Fruit fly (Drosophila melanogaster) whole organism, embryonic: Measurements from ENCODE around the gene CalpB.
A peak's percentile ranks its signal among the peaks of the same experiment; 100 is the strongest.

ENCODE experiments used
- ATbp ChIP-seq: fragments of 200-800 bp; sonication (Bioruptor generic); optimal IDR thresholded peaks from 2 replicates; lab custom pipeline; 2017; ENCODE audit warnings: missing biosample characterization, mild to moderate bottlenecking, missing genetic modification characterization, missing genetic modification reagents
- Adf1 ChIP-seq: fragments of 200-800 bp; sonication (Bioruptor generic); IDR thresholded peaks from 2 replicates; pipeline ENCODE4 v1.3.6; 2022; ENCODE audit warnings: missing biosample characterization, missing genetic modification characterization
- CG11504 ChIP-seq: fragments of 200-800 bp; sonication (Bioruptor generic); optimal IDR thresholded peaks from 3 replicates; lab custom pipeline; 2019; ENCODE audit warnings: missing biosample characterization, mild to moderate bottlenecking, missing genetic modification characterization, moderate library complexity
- CG11723 ChIP-seq: fragments of 200-800 bp; sonication (Bioruptor generic); optimal IDR thresholded peaks from 2 replicates; lab custom pipeline; 2017; ENCODE audit warnings: missing biosample characterization, mild to moderate bottlenecking, missing genetic modification characterization
- CG12299 ChIP-seq: fragments of 200-800 bp; sonication (Bioruptor generic); optimal IDR thresholded peaks from 2 replicates; lab custom pipeline; 2018; ENCODE audit warnings: missing biosample characterization, mild to moderate bottlenecking, missing genetic modification characterization
- CG13775 ChIP-seq: fragments of 200-800 bp; sonication (Bioruptor generic); optimal IDR thresholded peaks from 3 replicates; lab custom pipeline; 2017; ENCODE audit warnings: missing biosample characterization, mild to moderate bottlenecking, missing genetic modification characterization
- CG17186 ChIP-seq: fragments of 200-800 bp; sonication (Bioruptor generic); optimal IDR thresholded peaks from 3 replicates; lab custom pipeline; 2017; ENCODE audit warnings: missing biosample characterization, missing genetic modification reagents, missing genetic modification characterization
- CG17385 ChIP-seq: fragments of 200-800 bp; sonication (Bioruptor generic); optimal IDR thresholded peaks from 3 replicates; lab custom pipeline; 2018; ENCODE audit warnings: missing biosample characterization, mild to moderate bottlenecking, missing genetic modification characterization
- CG2889 ChIP-seq: fragments of 200-800 bp; sonication (Bioruptor generic); IDR thresholded peaks from 3 replicates; pipeline ENCODE4 v1.3.6; 2022; ENCODE audit warnings: missing biosample characterization, missing genetic modification characterization
- CG34376 ChIP-seq: fragments of 200-800 bp; sonication (Bioruptor generic); optimal IDR thresholded peaks from 2 replicates; lab custom pipeline; 2018; ENCODE audit warnings: missing biosample characterization, mild to moderate bottlenecking, missing genetic modification characterization
- CG4360 ChIP-seq: fragments of 200-800 bp; sonication (Bioruptor generic); IDR thresholded peaks from 2 replicates; pipeline ENCODE4 v1.3.6; 2022; ENCODE audit warnings: missing biosample characterization, missing genetic modification characterization
- CG43689 ChIP-seq: fragments of 200-800 bp; sonication (Bioruptor generic); IDR thresholded peaks from 2 replicates; pipeline ENCODE4 v1.3.6; 2022; ENCODE audit warnings: missing biosample characterization, missing genetic modification characterization
- CG4404 ChIP-seq: fragments of 200-800 bp; sonication (Bioruptor generic); IDR thresholded peaks from 2 replicates; pipeline ENCODE4 v1.3.6; 2022; ENCODE audit warnings: missing biosample characterization, missing genetic modification characterization
- CG6791 ChIP-seq: fragments of 200-800 bp; sonication (Bioruptor generic); IDR thresholded peaks from 3 replicates; pipeline ENCODE4 v1.3.6; 2022; ENCODE audit warnings: missing biosample characterization, missing genetic modification characterization; ENCODE audit not compliant: partially characterized antibody
- CG7556 ChIP-seq: fragments of 200-800 bp; sonication (Bioruptor generic); optimal IDR thresholded peaks from 2 replicates; lab custom pipeline; 2017; ENCODE audit warnings: missing biosample characterization, mild to moderate bottlenecking, missing genetic modification characterization
- CG8359 ChIP-seq: fragments of 200-800 bp; sonication (Bioruptor generic); optimal IDR thresholded peaks from 2 replicates; lab custom pipeline; 2017; ENCODE audit warnings: missing biosample characterization, mild to moderate bottlenecking, missing genetic modification characterization, borderline replicate concordance
- CG9609 ChIP-seq: fragments of 200-800 bp; sonication (Bioruptor generic); optimal IDR thresholded peaks from 3 replicates; lab custom pipeline; 2016; ENCODE audit warnings: missing biosample characterization, missing genetic modification characterization
- CkIIα-i1 ChIP-seq: fragments of 200-800 bp; sonication (Bioruptor generic); IDR thresholded peaks from 2 replicates; pipeline ENCODE4 v1.3.6; 2022; ENCODE audit warnings: missing biosample characterization, missing genetic modification characterization
- D19B ChIP-seq: fragments of 200-800 bp; sonication (Bioruptor generic); optimal IDR thresholded peaks from 2 replicates; lab custom pipeline; 2017; ENCODE audit warnings: missing biosample characterization, mild to moderate bottlenecking, missing genetic modification characterization
- Deaf1 ChIP-seq: fragments of 200-800 bp; optimal IDR thresholded peaks from 3 replicates; lab custom pipeline; 2019; ENCODE audit warnings: missing biosample characterization, mild to moderate bottlenecking, missing genetic modification characterization, moderate library complexity
- Doc3 ChIP-seq: fragments of 200-800 bp; sonication (Bioruptor generic); IDR thresholded peaks from 3 replicates; pipeline ENCODE4 v1.3.6; 2022; ENCODE audit warnings: missing biosample characterization, missing genetic modification characterization; ENCODE audit not compliant: partially characterized antibody
- Dp ChIP-seq: fragments of 200-800 bp; sonication (Bioruptor generic); optimal IDR thresholded peaks from 2 replicates; lab custom pipeline; 2018; ENCODE audit warnings: missing biosample characterization, mild to moderate bottlenecking, missing genetic modification characterization, moderate library complexity
- Hey ChIP-seq: fragments of 200-800 bp; sonication (Bioruptor generic); optimal IDR thresholded peaks from 3 replicates; lab custom pipeline; 2018; ENCODE audit warnings: missing biosample characterization, mild to moderate bottlenecking, missing genetic modification characterization
- Hr51 ChIP-seq, 2 experiments: fragments of 200-800 bp; sonication (Bioruptor generic); optimal IDR thresholded peaks; 2 replicates in 1 of 2; 3 replicates in 1 of 2; lab custom pipeline; 2016 to 2018; ENCODE audit warnings: missing biosample characterization in 2 of 2, missing genetic modification characterization in 2 of 2, mild to moderate bottlenecking in 1 of 2, moderate library complexity in 1 of 2
- Lim3 ChIP-seq: fragments of 200-800 bp; sonication (Bioruptor generic); IDR thresholded peaks from 2 replicates; pipeline ENCODE4 v1.3.6; 2022; ENCODE audit warnings: missing biosample characterization, missing genetic modification characterization
- Sin3A ChIP-seq: fragments of >200 bp; optimal IDR thresholded peaks from 2 replicates; lab custom pipeline; 2018
- Sry-δ ChIP-seq: fragments of 200-800 bp; sonication (Bioruptor generic); optimal IDR thresholded peaks from 2 replicates; lab custom pipeline; 2016; ENCODE audit warnings: missing biosample characterization, missing genetic modification characterization
- Trl ChIP-seq, 3 experiments: fragments of >200 bp in 2 of 3; fragments of 200-800 bp in 1 of 3; sonication (Bioruptor generic) in 1 of 3; optimal IDR thresholded peaks; 2 replicates in 1 of 3; 3 replicates in 2 of 3; lab custom pipeline; 2016 to 2017; ENCODE audit warnings: missing biosample characterization in 1 of 3, missing genetic modification characterization in 1 of 3
- Usf ChIP-seq: fragments of 200-800 bp; sonication (Bioruptor generic); optimal IDR thresholded peaks from 2 replicates; lab custom pipeline; 2017; ENCODE audit warnings: missing genotype, missing biosample characterization, missing genetic modification characterization
- Xrp1 ChIP-seq: fragments of 200-800 bp; sonication (Bioruptor generic); IDR thresholded peaks from 2 replicates; pipeline ENCODE4 v1.3.6; 2022; ENCODE audit warnings: missing biosample characterization, missing genetic modification characterization
- bigmax ChIP-seq: fragments of 200-800 bp; sonication (Bioruptor generic); optimal IDR thresholded peaks from 2 replicates; lab custom pipeline; 2018; ENCODE audit warnings: missing biosample characterization, mild to moderate bottlenecking, missing genetic modification characterization
- bsh ChIP-seq, 2 experiments: fragments of 200-800 bp; sonication (Bioruptor generic); optimal IDR thresholded peaks; 2 replicates each; lab custom pipeline; 2017 to 2018; ENCODE audit warnings: mild to moderate bottlenecking in 2 of 2, missing biosample characterization in 2 of 2, missing genetic modification characterization in 2 of 2, moderate library complexity in 1 of 2
- crp ChIP-seq, 2 experiments: fragments of 200-800 bp; sonication (Bioruptor generic); optimal IDR thresholded peaks; 2 replicates in 1 of 2; 3 replicates in 1 of 2; lab custom pipeline; 2017; ENCODE audit warnings: missing biosample characterization in 2 of 2, missing genetic modification characterization in 2 of 2, mild to moderate bottlenecking in 1 of 2, moderate library complexity in 1 of 2
- dati ChIP-seq: fragments of 200-800 bp; sonication (Bioruptor generic); IDR thresholded peaks from 2 replicates; pipeline ENCODE4 v1.3.6; 2022; ENCODE audit warnings: missing biosample characterization, missing genetic modification characterization
- ems ChIP-seq: fragments of 200-800 bp; sonication (Bioruptor generic); optimal IDR thresholded peaks from 3 replicates; lab custom pipeline; 2016; ENCODE audit warnings: missing biosample characterization, missing genetic modification characterization
- fd3F ChIP-seq: fragments of 200-800 bp; sonication (Bioruptor generic); optimal IDR thresholded peaks from 2 replicates; lab custom pipeline; 2018; ENCODE audit warnings: missing biosample characterization, mild to moderate bottlenecking, missing genetic modification characterization, moderate library complexity
- gt ChIP-seq: fragments of 200-800 bp; sonication (Bioruptor generic); IDR thresholded peaks from 2 replicates; pipeline ENCODE4 v1.3.6; 2022; ENCODE audit warnings: missing biosample characterization, missing genetic modification characterization
- hkb ChIP-seq, 2 experiments: fragments of 200-800 bp in 1 of 2; fragments of >200 bp in 1 of 2; sonication (Bioruptor generic) in 1 of 2; IDR thresholded peaks in 1 of 2; optimal IDR thresholded peaks in 1 of 2; 2 replicates each; pipeline versions ENCODE4 v1.3.6 to Lab custom; 2017 to 2022; ENCODE audit warnings: missing biosample characterization in 1 of 2, missing genetic modification characterization in 1 of 2
- lmd ChIP-seq: fragments of 200-800 bp; sonication (Bioruptor generic); IDR thresholded peaks from 2 replicates; pipeline ENCODE4 v1.3.6; 2022; ENCODE audit warnings: missing biosample characterization, missing genetic modification characterization
- mam ChIP-seq: fragments of 200-800 bp; sonication (Bioruptor generic); optimal IDR thresholded peaks from 3 replicates; lab custom pipeline; 2016; ENCODE audit warnings: missing biosample characterization, missing genetic modification characterization
- nerfin-1 ChIP-seq: fragments of 200-800 bp; sonication (Bioruptor generic); optimal IDR thresholded peaks from 3 replicates; lab custom pipeline; 2019; ENCODE audit warnings: missing biosample characterization, mild to moderate bottlenecking, missing genetic modification characterization, moderate library complexity
- nmo ChIP-seq: fragments of 200-800 bp; sonication (Bioruptor generic); optimal IDR thresholded peaks from 2 replicates; lab custom pipeline; 2018; ENCODE audit warnings: missing biosample characterization, mild to moderate bottlenecking, missing genetic modification characterization, moderate library complexity
- ro ChIP-seq: fragments of 200-800 bp; sonication (Bioruptor generic); IDR thresholded peaks from 2 replicates; pipeline ENCODE4 v1.3.6; 2022; ENCODE audit warnings: missing biosample characterization, missing genetic modification characterization
- row ChIP-seq: fragments of 200-800 bp; sonication (Bioruptor generic); IDR thresholded peaks from 3 replicates; pipeline ENCODE4 v1.3.6; 2022; ENCODE audit warnings: missing biosample characterization, missing genetic modification characterization
- salm ChIP-seq: fragments of 200-800 bp; sonication (Bioruptor generic); optimal IDR thresholded peaks from 2 replicates; lab custom pipeline; 2018; ENCODE audit warnings: missing biosample characterization, mild to moderate bottlenecking, missing genetic modification characterization
- slbo ChIP-seq: fragments of 200-800 bp; sonication (Bioruptor generic); IDR thresholded peaks from 2 replicates; pipeline ENCODE4 v1.3.6; 2022; ENCODE audit warnings: missing biosample characterization, missing genetic modification characterization
- slou ChIP-seq: fragments of 200-800 bp; sonication (Bioruptor generic); optimal IDR thresholded peaks from 3 replicates; lab custom pipeline; 2016; ENCODE audit warnings: missing biosample characterization, missing genetic modification characterization
- tup ChIP-seq: fragments of 200-800 bp; sonication (Bioruptor generic); optimal IDR thresholded peaks from 2 replicates; lab custom pipeline; 2016; ENCODE audit warnings: missing biosample characterization, mild to moderate bottlenecking, missing genetic modification characterization, moderate library complexity
- tx ChIP-seq: fragments of 200-800 bp; sonication (Bioruptor generic); optimal IDR thresholded peaks from 2 replicates; lab custom pipeline; 2016; ENCODE audit warnings: missing biosample characterization, missing genetic modification characterization
- zfh2 ChIP-seq: fragments of 200-800 bp; sonication (Bioruptor generic); optimal IDR thresholded peaks from 2 replicates; lab custom pipeline; 2016; ENCODE audit warnings: missing biosample characterization, missing genetic modification characterization

Gene CalpB

dm6 chr3L:9859624-9860023, 28.9 kb upstream of the CalpB start, which contains the start of gene CG10809 (continued):
- no peak for TF ChIP-seq bigmax
- TF ChIP-seq gt (GFP tag; lab: Robert Waterston, UW) = no peak
- peak in 1 of 2 experiments; percentile 27 for TF ChIP-seq bsh (GFP tag; optimal IDR thresholded peaks at IDR 0.05; lab: Kevin White, UChicago)
- TF ChIP-seq Xrp1 (GFP tag; lab: Robert Waterston, UW) = peak; percentile 21; the same call in 1 of the 2 replicates
- TF ChIP-seq CG34376 (GFP tag; lab: Kevin White, UChicago) = peak; percentile 18
- TF ChIP-seq slbo (GFP tag; lab: Robert Waterston, UW) = peak; percentile 52; the same call in 1 of the 2 replicates
- TF ChIP-seq CG4360 (GFP tag; lab: Robert Waterston, UW) = no peak
- TF ChIP-seq Dp (GFP tag; lab: Kevin White, UChicago) = peak; percentile 59
- peak in 1 of 2 experiments; percentile 0 for TF ChIP-seq Hr51 (GFP tag; optimal IDR thresholded peaks at IDR 0.05; lab: Kevin White, UChicago)
- TF ChIP-seq zfh2 (GFP tag; lab: Kevin White, UChicago) = peak; percentile 44
- no peak for TF ChIP-seq CG7556 (GFP tag; lab: Kevin White, UChicago)
- TF ChIP-seq CG11504 (tag; lab: Kevin White, UChicago) = no peak
- peak; percentile 80 for TF ChIP-seq row (GFP tag; lab: Robert Waterston, UW)
- TF ChIP-seq tup (GFP tag; lab: Kevin White, UChicago) = no peak
- no peak for TF ChIP-seq Deaf1 (tag; lab: Kevin White, UChicago)
- no peak for TF ChIP-seq CG43689 (GFP tag; lab: Robert Waterston, UW)
- no peak for TF ChIP-seq Trl (optimal IDR thresholded peaks at IDR 0.05; lab: Kevin White, UChicago)
- TF ChIP-seq Trl (GFP tag; optimal IDR thresholded peaks at IDR 0.05; lab: Kevin White, UChicago) = peak; percentile 22
- no peak for TF ChIP-seq Hey
- no peak for TF ChIP-seq salm (tag; lab: Kevin White, UChicago)
- TF ChIP-seq CG12299 (tag; lab: Kevin White, UChicago) = no peak
- TF ChIP-seq mam (GFP tag; lab: Kevin White, UChicago) = peak; percentile 11
- no peak for TF ChIP-seq Adf1 (GFP tag; lab: Robert Waterston, UW)
- no peak for TF ChIP-seq CG8359 (GFP tag; lab: Kevin White, UChicago)
- TF ChIP-seq crp (GFP tag; optimal IDR thresholded peaks at IDR 0.05; lab: Kevin White, UChicago) = peak in 1 of 2 experiments; percentile 32
- no peak for TF ChIP-seq CG4404 (GFP tag; lab: Robert Waterston, UW)
- TF ChIP-seq ro (GFP tag; lab: Robert Waterston, UW) = no peak
- TF ChIP-seq CG2889 (GFP tag; lab: Robert Waterston, UW) = no peak
- peak; percentile 19 for TF ChIP-seq CG13775 (GFP tag; lab: Kevin White, UChicago)
- TF ChIP-seq fd3F (GFP tag; lab: Kevin White, UChicago) = no peak
- TF ChIP-seq CG17385 = peak; percentile 6
- peak; percentile 63 for TF ChIP-seq nerfin-1 (tag; lab: Kevin White, UChicago)
- peak; percentile 93 for TF ChIP-seq CG6791
- peak; percentile 91 for TF ChIP-seq Sry-δ
- TF ChIP-seq Lim3 (GFP tag; lab: Robert Waterston, UW) = no peak
- peak; percentile 86 for TF ChIP-seq Doc3 (GFP tag; lab: Robert Waterston, UW)
- TF ChIP-seq nmo (GFP tag; lab: Kevin White, UChicago) = peak; percentile 75
- TF ChIP-seq CG17186 = peak; percentile 60
- TF ChIP-seq lmd (GFP tag; lab: Robert Waterston, UW) = peak; percentile 17; the same call in 1 of the 2 replicates
- no peak for TF ChIP-seq ATbp (GFP tag; lab: Kevin White, UChicago)
- TF ChIP-seq slou = peak; percentile 8
- TF ChIP-seq Sin3A (lab: Kevin White, UChicago) = peak; percentile 94
- TF ChIP-seq tx = no peak
- TF ChIP-seq CG11723 (GFP tag; lab: Kevin White, UChicago) = no peak
- TF ChIP-seq CG9609 (GFP tag; lab: Kevin White, UChicago) = peak; percentile 20
- TF ChIP-seq CkIIα-i1 (GFP tag; lab: Robert Waterston, UW) = no peak
- no peak for TF ChIP-seq ems (GFP tag; lab: Kevin White, UChicago)
- no peak for TF ChIP-seq Usf (GFP tag; lab: Kevin White, UChicago)
- no peak for TF ChIP-seq dati
- no peak for TF ChIP-seq D19B (GFP tag; lab: Kevin White, UChicago)
- no peak for TF ChIP-seq hkb (optimal IDR thresholded peaks at IDR 0.05; lab: Kevin White, UChicago)
- no peak for TF ChIP-seq hkb (GFP tag; IDR thresholded peaks at IDR 0.05; lab: Robert Waterston, UW)
